Worm (Caenorhabditis elegans) whole organism, L2 larva: ENCODE results near the gene R07C12.3.

Experiments
- lsy-2 ChIP-seq, 2 experiments: fragments of 150-350 bp in 1 of 2; sonication (generic microtip) in 1 of 2; optimal IDR thresholded peaks; 2 replicates each; lab custom pipeline; 2014 to 2017; ENCODE audit warnings: missing biosample characterization in 2 of 2, missing genetic modification characterization in 2 of 2
- mdl-1 ChIP-seq, 2 experiments: fragments of 150-350 bp in 1 of 2; sonication (generic microtip) in 1 of 2; optimal IDR thresholded peaks; 2 replicates each; lab custom pipeline; 2017; ENCODE audit warnings: missing biosample characterization in 2 of 2, missing genetic modification characterization in 2 of 2
- nhr-23 ChIP-seq: fragments of 150-350 bp; optimal IDR thresholded peaks from 2 replicates; lab custom pipeline; 2014; ENCODE audit warnings: missing biosample characterization, missing genetic modification reagents, missing genetic modification characterization
- nhr-237 ChIP-seq: fragments of 150-350 bp; optimal IDR thresholded peaks from 2 replicates; lab custom pipeline; 2014; ENCODE audit warnings: missing biosample characterization, missing genetic modification characterization
- skn-1 ChIP-seq: sonication (generic microtip); optimal IDR thresholded peaks from 2 replicates; lab custom pipeline; 2017; ENCODE audit warnings: missing biosample characterization, missing genetic modification characterization
- snpc-4 ChIP-seq: fragments of 150-350 bp; optimal IDR thresholded peaks from 2 replicates; lab custom pipeline; 2014; ENCODE audit warnings: missing biosample characterization, missing genetic modification characterization
- ztf-11 ChIP-seq: sonication (generic microtip); optimal IDR thresholded peaks from 2 replicates; lab custom pipeline; 2017; ENCODE audit warnings: missing biosample characterization, missing genetic modification characterization
- ztf-4 ChIP-seq: fragments of 150-350 bp; optimal IDR thresholded peaks from 2 replicates; lab custom pipeline; 2014; ENCODE audit warnings: missing biosample characterization, missing genetic modification characterization

DNA sequence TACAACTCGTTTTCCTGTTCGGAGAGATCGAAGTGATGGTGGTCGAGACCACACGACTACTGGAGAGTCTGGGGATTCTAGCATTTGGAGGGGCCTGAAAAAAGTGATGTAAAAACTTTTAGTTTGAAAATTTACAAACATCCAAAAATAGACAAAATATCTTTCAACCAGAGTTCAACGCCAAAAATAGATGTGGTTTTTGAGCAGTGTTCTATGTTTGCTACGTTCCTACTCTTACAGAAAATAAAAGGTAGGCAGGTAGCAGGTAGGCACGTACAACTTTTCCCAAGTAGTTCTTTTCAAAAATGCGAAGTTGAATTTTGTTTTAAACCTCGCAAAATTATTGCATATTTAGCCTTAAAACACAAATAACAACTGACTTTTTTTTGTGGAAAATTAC, 32.5 kb upstream of the R07C12.3 start, which contains the start of gene F49F1.14:
- TF ChIP-seq mdl-1 (tag; optimal IDR thresholded peaks at IDR 0.05; lab: Kevin White, UChicago), result no peak
- no peak for TF ChIP-seq ztf-11
- no peak for TF ChIP-seq ztf-4 (tag; lab: Kevin White, UChicago)
- TF ChIP-seq nhr-23 (tag; lab: Kevin White, UChicago), result no peak
- TF ChIP-seq lsy-2 (tag; optimal IDR thresholded peaks at IDR 0.05; lab: Kevin White, UChicago), result no peak
- no peak for TF ChIP-seq skn-1 (tag; lab: Kevin White, UChicago)
- TF ChIP-seq nhr-237, result no peak
- no peak for TF ChIP-seq snpc-4 (tag; lab: Kevin White, UChicago)
